Fruit fly (Drosophila melanogaster): ENCODE measurements around the gene amn.

The amn gene

dm6 chrX:19878342-19879204 lies 11.3 kb downstream of the amn start:
- TF ChIP-seq jim (GFP tag; optimal IDR thresholded peaks at IDR 0.05) (no peak), Myc (optimal IDR thresholded peaks at IDR 0.05) (no peak), psq (GFP tag; optimal IDR thresholded peaks at IDR 0.05) (peak; percentile 49), HLH106 (tag; optimal IDR thresholded peaks at IDR 0.05) (peak; percentile 6), ey (GFP tag; optimal IDR thresholded peaks at IDR 0.05) (peak; percentile 42), CG9705 (GFP tag; optimal IDR thresholded peaks at IDR 0.05) (no peak), Hr83 (GFP tag; optimal IDR thresholded peaks at IDR 0.05; ENCODE audit: poor library complexity, severe bottlenecking) (no peak), usp (GFP tag; optimal IDR thresholded peaks at IDR 0.05) (no peak), rgr (GFP tag; optimal IDR thresholded peaks at IDR 0.05) (peak; percentile 25), Vsx2 (GFP tag; optimal IDR thresholded peaks at IDR 0.05; ENCODE audit: partially characterized antibody) (no peak), dmrt93B (GFP tag; optimal IDR thresholded peaks at IDR 0.05) (no peak), GATAd (GFP tag; optimal IDR thresholded peaks at IDR 0.05) (no peak), dl (GFP tag; optimal IDR thresholded peaks at IDR 0.05; ENCODE audit: insufficient read depth in 1 of 2, partially characterized antibody in 2 of 2) (no peak), foxo (GFP tag; optimal IDR thresholded peaks at IDR 0.05) (peak in 1 of 2 experiments; percentile 50), brk (GFP tag; optimal IDR thresholded peaks at IDR 0.05) (peak; percentile 13), Hr78 (GFP tag; optimal IDR thresholded peaks at IDR 0.05) (no peak), woc (GFP tag; optimal IDR thresholded peaks at IDR 0.05) (peak; percentile 27), h (GFP tag; optimal IDR thresholded peaks at IDR 0.05) (peak; percentile 38), lola (GFP tag; optimal IDR thresholded peaks at IDR 0.05) (no peak), Dfd (GFP tag; optimal IDR thresholded peaks at IDR 0.05) (no peak), CG32264 (GFP tag; optimal IDR thresholded peaks at IDR 0.05) (no peak), OdsH (GFP tag; optimal IDR thresholded peaks at IDR 0.05) (peak; percentile 62), Hnf4 (GFP tag; optimal IDR thresholded peaks at IDR 0.05) (peak; percentile 11), tai (GFP tag; optimal IDR thresholded peaks at IDR 0.05) (no peak), dsf (GFP tag; optimal IDR thresholded peaks at IDR 0.05; ENCODE audit: borderline replicate concordance) (no peak), Dif (GFP tag; optimal IDR thresholded peaks at IDR 0.05; ENCODE audit: partially characterized antibody) (peak; percentile 23), br (GFP tag; optimal IDR thresholded peaks at IDR 0.05) (peak; percentile 12), N (GFP tag; optimal IDR thresholded peaks at IDR 0.05) (no peak), sage (GFP tag; optimal IDR thresholded peaks at IDR 0.05) (no peak), Abd-B (GFP tag; optimal IDR thresholded peaks at IDR 0.05) (no peak), sv (GFP tag; optimal IDR thresholded peaks at IDR 0.05) (no peak), Jra (GFP tag; optimal IDR thresholded peaks at IDR 0.05) (no peak), CrebA (GFP tag; optimal IDR thresholded peaks at IDR 0.05; ENCODE audit: borderline replicate concordance) (no peak), Sp1 (GFP tag; optimal IDR thresholded peaks at IDR 0.05) (peak; percentile 12), pan (optimal IDR thresholded peaks at IDR 0.05) (no peak), Rel (GFP tag; optimal IDR thresholded peaks at IDR 0.05) (no peak), Rel (tag; optimal IDR thresholded peaks at IDR 0.05) (peak; percentile 94), Mio (GFP tag; optimal IDR thresholded peaks at IDR 0.05) (no peak), fru (GFP tag; optimal IDR thresholded peaks at IDR 0.05) (peak; percentile 67)

- TF ChIP-seq Hnf4 (GFP tag; optimal IDR thresholded peaks at IDR 0.05) (peak; percentile 17), Dif (GFP tag; optimal IDR thresholded peaks at IDR 0.05; ENCODE audit: partially characterized antibody) (peak; percentile 69), Hr83 (GFP tag; optimal IDR thresholded peaks at IDR 0.05; ENCODE audit: poor library complexity, severe bottlenecking) (no peak), OdsH (GFP tag; optimal IDR thresholded peaks at IDR 0.05) (peak; percentile 74), Sp1 (GFP tag; optimal IDR thresholded peaks at IDR 0.05) (peak; percentile 65), jim (GFP tag; optimal IDR thresholded peaks at IDR 0.05) (no peak), CG9705 (GFP tag; optimal IDR thresholded peaks at IDR 0.05) (peak; percentile 15), foxo (GFP tag; optimal IDR thresholded peaks at IDR 0.05) (peak in 1 of 2 experiments; percentile 81), psq (GFP tag; optimal IDR thresholded peaks at IDR 0.05) (peak; percentile 78), h (GFP tag; optimal IDR thresholded peaks at IDR 0.05) (peak; percentile 66), woc (GFP tag; optimal IDR thresholded peaks at IDR 0.05) (peak; percentile 66), dl (GFP tag; optimal IDR thresholded peaks at IDR 0.05; ENCODE audit: insufficient read depth in 1 of 2, partially characterized antibody in 2 of 2) (peak; percentile 57 to 75), Vsx2 (GFP tag; optimal IDR thresholded peaks at IDR 0.05; ENCODE audit: partially characterized antibody) (peak; percentile 10), tai (GFP tag; optimal IDR thresholded peaks at IDR 0.05) (no peak), br (GFP tag; optimal IDR thresholded peaks at IDR 0.05) (peak; percentile 54), ey (GFP tag; optimal IDR thresholded peaks at IDR 0.05) (peak; percentile 70), HLH106 (tag; optimal IDR thresholded peaks at IDR 0.05) (peak; percentile 74), fru (GFP tag; optimal IDR thresholded peaks at IDR 0.05) (peak; percentile 81), rgr (GFP tag; optimal IDR thresholded peaks at IDR 0.05) (peak; percentile 72), pan (optimal IDR thresholded peaks at IDR 0.05) (no peak), Hr78 (GFP tag; optimal IDR thresholded peaks at IDR 0.05) (no peak), dmrt93B (GFP tag; optimal IDR thresholded peaks at IDR 0.05) (peak; percentile 71)
These were observed 12.9 kb downstream of the amn start for dm6 chrX:19876836-19877468.
